Fruit fly (Drosophila melanogaster) whole organism, adult: ENCODE measurements around the gene Etl1.

Experiments
- CG7045 ChIP-seq: fragments of 200-800 bp; sonication (Bioruptor generic); optimal IDR thresholded peaks from 2 replicates; lab custom pipeline; 2017; ENCODE audit warnings: missing biosample characterization, mild to moderate bottlenecking, missing genetic modification characterization
- Clk ChIP-seq: fragments of 200-800 bp; sonication (Bioruptor generic); optimal IDR thresholded peaks from 2 replicates; lab custom pipeline; 2017; ENCODE audit warnings: missing biosample characterization, missing genetic modification characterization
- bab1 ChIP-seq: fragments of 200-800 bp; sonication (Bioruptor generic); optimal IDR thresholded peaks from 3 replicates; lab custom pipeline; 2019; ENCODE audit warnings: missing biosample characterization, mild to moderate bottlenecking, missing genetic modification characterization, moderate library complexity
- kay ChIP-seq: fragments of 200-800 bp; sonication (Bioruptor generic); peaks from one replicate; lab custom pipeline; 2016; ENCODE audit warnings: missing biosample characterization, missing genetic modification characterization, borderline replicate concordance

- peak; percentile 80 for TF ChIP-seq kay
- no peak for TF ChIP-seq bab1 (GFP tag; lab: Kevin White, UChicago)
- no peak for TF ChIP-seq Clk (GFP tag; lab: Kevin White, UChicago)
- no peak for TF ChIP-seq CG7045 (GFP tag; lab: Kevin White, UChicago)
These were observed 5.8 kb downstream of the Etl1 start for dm6 chr2L:9906641-9907040.
